Worm (Caenorhabditis elegans): ENCODE measurements around the gene R02F11.3.
A peak's percentile ranks its signal among the peaks of the same experiment; 100 is the strongest.

Gene R02F11.3

DNA sequence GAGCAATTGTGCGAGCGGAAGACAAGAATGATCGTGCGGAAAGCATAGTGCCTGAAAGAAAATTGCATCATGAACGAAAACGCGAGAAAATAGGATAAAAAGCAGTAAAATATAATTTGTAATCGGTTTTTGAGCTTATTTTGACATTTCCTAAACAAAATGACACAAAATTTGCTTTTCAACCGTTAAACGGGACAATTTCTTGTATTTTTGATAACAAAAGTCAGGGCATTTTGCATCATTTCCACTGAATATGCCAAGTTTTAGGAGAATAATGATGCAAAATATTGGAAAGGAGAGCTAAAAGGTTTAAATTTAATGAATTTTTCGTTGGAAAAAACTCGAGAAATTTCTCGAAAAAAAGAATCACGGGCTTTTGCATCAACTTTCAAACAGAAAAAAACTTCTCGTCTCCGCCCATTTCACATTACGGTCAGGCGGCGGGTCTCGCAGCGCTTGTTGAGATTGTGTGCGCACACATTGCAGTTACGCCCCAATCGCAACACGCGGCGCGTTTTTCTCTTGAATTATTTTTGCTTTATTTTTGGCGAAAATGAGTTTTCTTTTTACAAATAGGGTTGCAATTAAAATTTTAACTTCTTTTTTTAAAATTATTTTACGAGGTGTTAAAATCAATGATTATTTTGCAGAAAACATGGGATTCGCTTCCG, 21.1 kb upstream of the R02F11.3 start, which contains the start of the genes hsp-6 and C37H5.5 (continued):
- no peak for TF ChIP-seq tag-97 (GFP tag; IDR thresholded peaks at IDR 0.05)
- TF ChIP-seq ZK337.2 (GFP tag; IDR thresholded peaks at IDR 0.05): 0 out of 2 replicates have a peak, but pooled peaks have one; percentile 18
- TF ChIP-seq nhr-28 (tag; optimal IDR thresholded peaks at IDR 0.05): peak; percentile 78
- TF ChIP-seq tra-1 (GFP tag; IDR thresholded peaks at IDR 0.05): no peak
- TF ChIP-seq zfp-3 (GFP tag; conservative IDR thresholded peaks at IDR 0.05): peak; percentile 41; the same call in 1 of the 2 replicates
- 0 out of 2 replicates have a peak, but pooled peaks have one; percentile 25 for TF ChIP-seq madf-9 (GFP tag; conservative IDR thresholded peaks at IDR 0.05)
- TF ChIP-seq unc-130 (GFP tag; optimal IDR thresholded peaks at IDR 0.05): peak; percentile 73
- TF ChIP-seq F44E2.7 (GFP tag; IDR thresholded peaks at IDR 0.05): no peak
- peak in 1 of 2 experiments; percentile 24 for TF ChIP-seq daf-16 (GFP tag; optimal IDR thresholded peaks at IDR 0.05)
- peak; percentile 56 for TF ChIP-seq daf-16 (tag; optimal IDR thresholded peaks at IDR 0.05)
- peak; percentile 18 for TF ChIP-seq nhr-11 (tag; optimal IDR thresholded peaks at IDR 0.05)
- TF ChIP-seq F37D6.2 (tag; optimal IDR thresholded peaks at IDR 0.05): no peak
- no peak for TF ChIP-seq dmd-9 (GFP tag; IDR thresholded peaks at IDR 0.05)
- no peak for TF ChIP-seq lin-1 (GFP tag; IDR thresholded peaks at IDR 0.05)
- no peak for TF ChIP-seq skn-1 (tag; optimal IDR thresholded peaks at IDR 0.05)
- peak; percentile 26 for TF ChIP-seq ama-1 (optimal IDR thresholded peaks at IDR 0.05)
- TF ChIP-seq aly-2 (tag; optimal IDR thresholded peaks at IDR 0.05): no peak
- TF ChIP-seq ceh-82 (tag; optimal IDR thresholded peaks at IDR 0.05): no peak
- no peak for TF ChIP-seq attf-4 (tag; optimal IDR thresholded peaks at IDR 0.05)
- no peak for TF ChIP-seq ceh-28 (tag; optimal IDR thresholded peaks at IDR 0.05)
- peak; percentile 50 for TF ChIP-seq nhr-48 (tag; optimal IDR thresholded peaks at IDR 0.05)
- peak; percentile 92 for TF ChIP-seq mep-1 (tag; optimal IDR thresholded peaks at IDR 0.05)
- TF ChIP-seq nhr-41 (GFP tag; IDR thresholded peaks at IDR 0.05): no peak
- peak; percentile 79 for TF ChIP-seq lin-38 (GFP tag; IDR thresholded peaks at IDR 0.05)
- 0 out of 2 replicates have a peak, but pooled peaks have one; percentile 64 for TF ChIP-seq Y105C5A.15 (GFP tag; IDR thresholded peaks at IDR 0.05)
- TF ChIP-seq mdt-29 (GFP tag; IDR thresholded peaks at IDR 0.05): peak; percentile 91
- TF ChIP-seq zip-2 (tag; optimal IDR thresholded peaks at IDR 0.05): no peak
- TF ChIP-seq dmd-8 (GFP tag; IDR thresholded peaks at IDR 0.05): no peak
- peak; percentile 54 to 93 for TF ChIP-seq lsy-2 (tag; optimal IDR thresholded peaks at IDR 0.05)
- TF ChIP-seq daf-19 (GFP tag; conservative IDR thresholded peaks at IDR 0.05): no peak
- peak; percentile 70 for TF ChIP-seq spr-1 (tag; optimal IDR thresholded peaks at IDR 0.05)
- no peak for TF ChIP-seq set-16 (GFP tag; IDR thresholded peaks at IDR 0.05)
- TF ChIP-seq lin-39 (tag; optimal IDR thresholded peaks at IDR 0.05): no peak
- TF ChIP-seq nhr-77 (tag; optimal IDR thresholded peaks at IDR 0.05): peak; percentile 79
- TF ChIP-seq nhr-42 (GFP tag; IDR thresholded peaks at IDR 0.05): peak; percentile 64; the same call in 1 of the 2 replicates
- no peak for TF ChIP-seq F26F4.8 (GFP tag; conservative IDR thresholded peaks at IDR 0.05)
- TF ChIP-seq ceh-44 (GFP tag; IDR thresholded peaks at IDR 0.05): peak; percentile 23; the same call in 1 of the 2 replicates
- no peak for TF ChIP-seq lir-3 (tag; optimal IDR thresholded peaks at IDR 0.05)
- peak; percentile 66; the same call in 1 of the 2 replicates for TF ChIP-seq ceh-20 (GFP tag; IDR thresholded peaks at IDR 0.05)
- TF ChIP-seq ztf-7 (tag; optimal IDR thresholded peaks at IDR 0.05): peak; percentile 27
- TF ChIP-seq egl-27 (tag; optimal IDR thresholded peaks at IDR 0.05): no peak
- peak; percentile 76 for TF ChIP-seq hmg-1.1 (GFP tag; IDR thresholded peaks at IDR 0.05)
- TF ChIP-seq hif-1 (tag; optimal IDR thresholded peaks at IDR 0.05): peak in 1 of 2 experiments; percentile 76
- peak; percentile 75 for TF ChIP-seq rbr-2 (tag; optimal IDR thresholded peaks at IDR 0.05)
- TF ChIP-seq Y5F2A.4 (GFP tag; optimal IDR thresholded peaks at IDR 0.05): no peak
- peak; percentile 7 for TF ChIP-seq spr-3 (GFP tag; optimal IDR thresholded peaks at IDR 0.05)
- TF ChIP-seq aha-1 (tag): no peak
- TF ChIP-seq dmd-6 (GFP tag; IDR thresholded peaks at IDR 0.05): peak; percentile 69
- TF ChIP-seq mxl-3 (GFP tag; optimal IDR thresholded peaks at IDR 0.05): peak; percentile 24
- TF ChIP-seq daf-8 (GFP tag; IDR thresholded peaks at IDR 0.05): no peak
- TF ChIP-seq daf-12 (tag; optimal IDR thresholded peaks at IDR 0.05): no peak
- TF ChIP-seq ztf-11 (tag; optimal IDR thresholded peaks at IDR 0.05): no peak
